Fruit fly (Drosophila melanogaster): ENCODE results near the gene CG14322.

Gene CG14322

dm6 chr3R:17646102-17647050 lies 1.1 kb upstream of the CG14322 start (continued):
- no peak for TF ChIP-seq CG13123 (GFP tag; optimal IDR thresholded peaks at IDR 0.05)
- TF ChIP-seq CG4854 (GFP tag; optimal IDR thresholded peaks at IDR 0.05), result no peak
- TF ChIP-seq gcm2 (GFP tag; optimal IDR thresholded peaks at IDR 0.05), result no peak
- no peak for TF ChIP-seq CG5245 (GFP tag; optimal IDR thresholded peaks at IDR 0.05)
- TF ChIP-seq pho (GFP tag; optimal IDR thresholded peaks at IDR 0.05), result no peak
- no peak for TF ChIP-seq CG7786 (GFP tag; optimal IDR thresholded peaks at IDR 0.05)
- no peak for TF ChIP-seq CG14667 (GFP tag; IDR thresholded peaks at IDR 0.05)
- TF ChIP-seq ac (GFP tag; optimal IDR thresholded peaks at IDR 0.05), result no peak
- no peak for TF ChIP-seq corto (GFP tag; optimal IDR thresholded peaks at IDR 0.05)
- TF ChIP-seq CG12659 (GFP tag; optimal IDR thresholded peaks at IDR 0.05), result no peak
- TF ChIP-seq jing (GFP tag; optimal IDR thresholded peaks at IDR 0.05), result no peak
- TF ChIP-seq slbo (GFP tag; IDR thresholded peaks at IDR 0.05), result peak; percentile 34; the same call in 1 of the 2 replicates
- TF ChIP-seq rib (GFP tag; IDR thresholded peaks at IDR 0.05), result no peak
- TF ChIP-seq CG17912 (GFP tag; optimal IDR thresholded peaks at IDR 0.05), result no peak
- TF ChIP-seq CG4404 (GFP tag; IDR thresholded peaks at IDR 0.05), result no peak
- no peak for TF ChIP-seq CG6654 (GFP tag; optimal IDR thresholded peaks at IDR 0.05)
- TF ChIP-seq seq (GFP tag; IDR thresholded peaks at IDR 0.05), result no peak
- TF ChIP-seq repo (GFP tag; optimal IDR thresholded peaks at IDR 0.05), result no peak
- TF ChIP-seq CG14965 (GFP tag; optimal IDR thresholded peaks at IDR 0.05; ENCODE audit: borderline replicate concordance), result no peak
- TF ChIP-seq CrebB (tag; optimal IDR thresholded peaks at IDR 0.05), result no peak
- no peak for TF ChIP-seq trh (GFP tag; optimal IDR thresholded peaks at IDR 0.05)
- TF ChIP-seq Fer1 (GFP tag; optimal IDR thresholded peaks at IDR 0.05), result no peak
- no peak for TF ChIP-seq CG1602 (GFP tag; optimal IDR thresholded peaks at IDR 0.05)
- TF ChIP-seq Eip74EF (GFP tag; optimal IDR thresholded peaks at IDR 0.05), result peak in 1 of 2 experiments; percentile 20
- TF ChIP-seq CG12155 (GFP tag; optimal IDR thresholded peaks at IDR 0.05), result no peak
- TF ChIP-seq CG12391 (tag; optimal IDR thresholded peaks at IDR 0.05), result no peak
- TF ChIP-seq Side (GFP tag; optimal IDR thresholded peaks at IDR 0.05), result no peak
- TF ChIP-seq Optix (GFP tag; IDR thresholded peaks at IDR 0.05), result no peak
- peak; percentile 9 for TF ChIP-seq CG2712 (tag; optimal IDR thresholded peaks at IDR 0.05)
- TF ChIP-seq CG9817 (tag; optimal IDR thresholded peaks at IDR 0.05), result no peak
- no peak for TF ChIP-seq Myb (GFP tag; optimal IDR thresholded peaks at IDR 0.05)
- no peak for TF ChIP-seq CG4424 (GFP tag; optimal IDR thresholded peaks at IDR 0.05)
- TF ChIP-seq CG7928 (GFP tag; optimal IDR thresholded peaks at IDR 0.05), result no peak
- TF ChIP-seq CG11398 (GFP tag; optimal IDR thresholded peaks at IDR 0.05), result no peak
- no peak for TF ChIP-seq Lpt (GFP tag; optimal IDR thresholded peaks at IDR 0.05)
- TF ChIP-seq amos (GFP tag; IDR thresholded peaks at IDR 0.05; ENCODE audit: partially characterized antibody), result peak; percentile 76
- no peak for TF ChIP-seq klu (GFP tag; IDR thresholded peaks at IDR 0.05)
- TF ChIP-seq CG33213 (GFP tag; optimal IDR thresholded peaks at IDR 0.05), result no peak
- TF ChIP-seq p53 (GFP tag; optimal IDR thresholded peaks at IDR 0.05), result no peak
- no peak for TF ChIP-seq CG6683 (GFP tag; optimal IDR thresholded peaks at IDR 0.05)
- TF ChIP-seq fd102C (GFP tag; optimal IDR thresholded peaks at IDR 0.05), result peak; percentile 54
- no peak for TF ChIP-seq NC2β (GFP tag; optimal IDR thresholded peaks at IDR 0.05)
- TF ChIP-seq lilli (GFP tag; optimal IDR thresholded peaks at IDR 0.05), result peak; percentile 10
- no peak for TF ChIP-seq NfI (GFP tag; optimal IDR thresholded peaks at IDR 0.05)
- no peak for TF ChIP-seq nmo (GFP tag; optimal IDR thresholded peaks at IDR 0.05)
- TF ChIP-seq her (GFP tag; optimal IDR thresholded peaks at IDR 0.05), result no peak
- TF ChIP-seq phol (tag; optimal IDR thresholded peaks at IDR 0.05), result no peak
- no peak for TF ChIP-seq CG1024 (GFP tag; IDR thresholded peaks at IDR 0.05)
- no peak for TF ChIP-seq CTCF (GFP tag; optimal IDR thresholded peaks at IDR 0.05)
- TF ChIP-seq eve (GFP tag; optimal IDR thresholded peaks at IDR 0.05), result peak in 1 of 2 experiments; percentile 11
